Worm (Caenorhabditis elegans): Measurements from ENCODE around the gene R04B5.6.

ce11 chrV:10090461-10090860 lies 5.5 kb downstream of the R04B5.6 start, which contains the start of gene R04B5.7:
- TF ChIP-seq Y53G8AR.9 (GFP tag; conservative IDR thresholded peaks at IDR 0.05) (no peak), ets-4 (GFP tag; optimal IDR thresholded peaks at IDR 0.05) (no peak), ztf-18 (tag; optimal IDR thresholded peaks at IDR 0.05) (no peak), gei-17 (GFP tag; optimal IDR thresholded peaks at IDR 0.05) (no peak), snpc-1.3 (tag; optimal IDR thresholded peaks at IDR 0.05; ENCODE audit: insufficient read depth) (no peak), athp-1 (tag; optimal IDR thresholded peaks at IDR 0.05) (no peak), hsf-1 (GFP tag; IDR thresholded peaks at IDR 0.05) (no peak), B0035.1 (tag; optimal IDR thresholded peaks at IDR 0.05) (no peak), fkh-3 (tag; optimal IDR thresholded peaks at IDR 0.05) (no peak), F57C9.4 (tag; optimal IDR thresholded peaks at IDR 0.05) (no peak), repo-1 (tag; optimal IDR thresholded peaks at IDR 0.05) (no peak), madf-10 (tag; optimal IDR thresholded peaks at IDR 0.05) (no peak), bed-1 (GFP tag; IDR thresholded peaks at IDR 0.05) (no peak)

Data from whole organism, young adult.